Worm (Caenorhabditis elegans) whole organism, early embryonic: ENCODE data around the gene math-39.
"Not testable (repeated sequence)": the region's sequence is repeated elsewhere in the genome, so short reads cannot be mapped to it uniquely, and the experiment has no call there.

ENCODE experiments used
- B0310.2 ChIP-seq: sonication (generic microtip); optimal IDR thresholded peaks from 2 replicates; lab custom pipeline; 2016; ENCODE audit warnings: mild to moderate bottlenecking, missing genetic modification characterization, missing compliant biosample characterization
- F13C5.2 ChIP-seq: sonication (generic microtip); optimal IDR thresholded peaks from 2 replicates; lab custom pipeline; 2017; ENCODE audit warnings: mild to moderate bottlenecking, missing genetic modification characterization, inconsistent platforms, missing compliant biosample characterization
- aly-1 ChIP-seq: sonication (generic microtip); optimal IDR thresholded peaks from 2 replicates; lab custom pipeline; 2016; ENCODE audit warnings: missing genetic modification characterization, missing compliant biosample characterization
- ama-1 ChIP-seq: fragments of 150-350 bp; optimal IDR thresholded peaks from 2 replicates; lab custom pipeline; 2014
- ceh-13 ChIP-seq: fragments of 200-800 bp; sonication (Bioruptor generic); optimal IDR thresholded peaks from 2 replicates; lab custom pipeline; 2018; ENCODE audit warnings: mild to moderate bottlenecking, missing genetic modification characterization, missing compliant biosample characterization
- ceh-36 ChIP-seq: sonication (generic microtip); optimal IDR thresholded peaks from 2 replicates; lab custom pipeline; 2016; ENCODE audit warnings: missing genetic modification characterization, inconsistent platforms, missing compliant biosample characterization
- ets-7 ChIP-seq: sonication (generic microtip); optimal IDR thresholded peaks from 2 replicates; lab custom pipeline; 2016; ENCODE audit warnings: missing genotype, missing genetic modification characterization, missing compliant biosample characterization
- flt-1 ChIP-seq: fragments of 200-800 bp; sonication (Bioruptor generic); IDR thresholded peaks from 2 replicates; pipeline ENCODE4 v1.3.6; 2022; ENCODE audit warnings: missing genetic modification characterization, missing compliant biosample characterization
- hmbx-1 ChIP-seq: sonication (generic microtip); optimal IDR thresholded peaks from 2 replicates; lab custom pipeline; 2016; ENCODE audit warnings: mild to moderate bottlenecking, missing genetic modification characterization, missing compliant biosample characterization
- hmg-4 ChIP-seq: fragments of 200-800 bp; sonication (Bioruptor generic); optimal IDR thresholded peaks from 2 replicates; lab custom pipeline; 2018; ENCODE audit warnings: mild to moderate bottlenecking, missing genetic modification characterization, missing compliant biosample characterization
- hnd-1 ChIP-seq: sonication (generic microtip); optimal IDR thresholded peaks from 2 replicates; lab custom pipeline; 2016; ENCODE audit warnings: missing genetic modification characterization, missing compliant biosample characterization
- pes-1 ChIP-seq: fragments of 200-800 bp; sonication (Bioruptor generic); IDR thresholded peaks from 2 replicates; pipeline ENCODE4 v1.3.6; 2022; ENCODE audit warnings: missing genetic modification reagents, missing genetic modification characterization, missing compliant biosample characterization
- scrt-1 ChIP-seq: fragments of 200-800 bp; sonication (Bioruptor generic); IDR thresholded peaks from 2 replicates; pipeline ENCODE4 v1.3.6; 2022; ENCODE audit warnings: missing genetic modification characterization, missing compliant biosample characterization
- sea-1 ChIP-seq: fragments of 200-800 bp; sonication (Bioruptor generic); conservative IDR thresholded peaks from 2 replicates; pipeline ENCODE4 v1.3.6; 2022; ENCODE audit warnings: missing genetic modification characterization, missing compliant biosample characterization
- tbx-11 ChIP-seq: fragments of 200-800 bp; sonication (Bioruptor generic); IDR thresholded peaks from 2 replicates; pipeline ENCODE4 v1.3.6; 2022; ENCODE audit warnings: missing genetic modification characterization, missing compliant biosample characterization
- tbx-37 ChIP-seq: fragments of 200-800 bp; sonication (Bioruptor generic); conservative IDR thresholded peaks from 2 replicates; pipeline ENCODE4 v1.3.6; 2022; ENCODE audit warnings: missing genetic modification reagents, missing genetic modification characterization, missing compliant biosample characterization
- tra-4 ChIP-seq: sonication (generic microtip); optimal IDR thresholded peaks from 2 replicates; lab custom pipeline; 2017; ENCODE audit warnings: missing genetic modification characterization, missing compliant biosample characterization

math-39 gene

ce11 chrII:1806358-1806757 lies 25.8 kb upstream of the math-39 start, which contains the start of gene C08F1.12:
Gene C08F1.12 (minus strand): TSS chrII:1806458.
- TF ChIP-seq hmg-4 (GFP tag; lab: Kevin White, UChicago) (no peak), ets-7 (tag; lab: Kevin White, UChicago) (no peak)

ce11 chrII:1808217-1808616 lies 23.9 kb upstream of the math-39 start, which contains the start of gene C08F1.8:
Gene C08F1.8 (minus strand): TSS chrII:1808317.
- TF ChIP-seq pes-1 (GFP tag; lab: Robert Waterston, UW) (no peak), tbx-37 (no peak), hmg-4 (GFP tag; lab: Kevin White, UChicago) (no peak)

- TF ChIP-seq tra-4 (tag; lab: Kevin White, UChicago) = no peak
- TF ChIP-seq pes-1 (GFP tag; lab: Robert Waterston, UW) = no peak
These were observed 16.1 kb upstream of the math-39 start for ce11 chrII:1816053-1816452.

- TF ChIP-seq ceh-13 (no peak), aly-1 (tag; lab: Kevin White, UChicago) (no peak), flt-1 (GFP tag; lab: Robert Waterston, UW) (no peak), ceh-36 (tag; lab: Kevin White, UChicago) (no peak)
These were observed 13.8 kb upstream of the math-39 start, which contains the start of gene fbxb-10 for ce11 chrII:1818300-1818699. Gene fbxb-10 (minus strand): TSS chrII:1818400.

- TF ChIP-seq ama-1 (lab: Kevin White, UChicago) (no peak), ceh-36 (tag; lab: Kevin White, UChicago) (no peak)
These were observed 12.1 kb upstream of the math-39 start, which contains the start of gene fbxc-19 for ce11 chrII:1819944-1820570. Gene fbxc-19 (plus strand): TSS chrII:1820479.

ce11 chrII:1820774-1821173 lies 11.4 kb upstream of the math-39 start, which contains the start of gene fbxa-3:
Gene fbxa-3 (minus strand): TSS chrII:1820874.
- no peak for TF ChIP-seq sea-1 (GFP tag; lab: Robert Waterston, UW)
- TF ChIP-seq tra-4 (tag; lab: Kevin White, UChicago) = no peak
- TF ChIP-seq ets-7 (tag; lab: Kevin White, UChicago) = no peak
- TF ChIP-seq ceh-36 (tag; lab: Kevin White, UChicago) = no peak
- no peak for TF ChIP-seq hnd-1 (tag; lab: Kevin White, UChicago)
- TF ChIP-seq tbx-37 = no peak
- TF ChIP-seq ceh-13 = no peak
- TF ChIP-seq ama-1 (lab: Kevin White, UChicago) = no peak
- no peak for TF ChIP-seq hmbx-1 (tag; lab: Kevin White, UChicago)
- TF ChIP-seq flt-1 (GFP tag; lab: Robert Waterston, UW) = no peak
- no peak for TF ChIP-seq tbx-11 (GFP tag; lab: Robert Waterston, UW)
- TF ChIP-seq pes-1 (GFP tag; lab: Robert Waterston, UW) = no peak
- no peak for TF ChIP-seq B0310.2 (tag; lab: Kevin White, UChicago)
- no peak for TF ChIP-seq hmg-4 (GFP tag; lab: Kevin White, UChicago)
- no peak for TF ChIP-seq aly-1 (tag; lab: Kevin White, UChicago)
- TF ChIP-seq scrt-1 = no peak
- TF ChIP-seq F13C5.2 (tag; lab: Kevin White, UChicago) = no peak

ce11 chrII:1824329-1824728 lies 7.8 kb upstream of the math-39 start, which contains the start of gene math-41:
Gene math-41 (plus strand): TSS chrII:1824629.
- TF ChIP-seq tbx-11 (GFP tag; lab: Robert Waterston, UW); F13C5.2 (tag; lab: Kevin White, UChicago); hmg-4 (GFP tag; lab: Kevin White, UChicago): not testable (repeated sequence)

ce11 chrII:1830182-1830682 lies 1.9 kb upstream of the math-39 start, which contains the start of gene math-40:
Gene math-40 (plus strand): TSS chrII:1830632.
- TF ChIP-seq tbx-11 (GFP tag; lab: Robert Waterston, UW) = no peak
- no peak for TF ChIP-seq F13C5.2 (tag; lab: Kevin White, UChicago)
- no peak for TF ChIP-seq ceh-13
- TF ChIP-seq pes-1 (GFP tag; lab: Robert Waterston, UW) = no peak
- TF ChIP-seq sea-1 (GFP tag; lab: Robert Waterston, UW) = no peak
- no peak for TF ChIP-seq ama-1 (lab: Kevin White, UChicago)
- TF ChIP-seq ets-7 (tag; lab: Kevin White, UChicago) = no peak
- TF ChIP-seq B0310.2 (tag; lab: Kevin White, UChicago) = no peak
- no peak for TF ChIP-seq tbx-37

ce11 chrII:1836204-1836603 lies 4.1 kb downstream of the math-39 start, which contains the start of gene T08E11.1:
Gene T08E11.1 (plus strand): TSS chrII:1836504.
- TF ChIP-seq scrt-1 = no peak
- TF ChIP-seq hnd-1 (tag; lab: Kevin White, UChicago) = no peak
- TF ChIP-seq ets-7 (tag; lab: Kevin White, UChicago) = no peak
- no peak for TF ChIP-seq ceh-36 (tag; lab: Kevin White, UChicago)
- TF ChIP-seq flt-1 (GFP tag; lab: Robert Waterston, UW) = no peak
- TF ChIP-seq hmbx-1 (tag; lab: Kevin White, UChicago) = no peak
